Worm (Caenorhabditis elegans) whole organism, L2 larva: ENCODE measurements around the gene dpy-6.
A peak's percentile ranks its signal among the peaks of the same experiment; 100 is the strongest.

Experiments
- C34F6.9 ChIP-seq: fragments of 150-350 bp; optimal IDR thresholded peaks from 2 replicates; lab custom pipeline; 2014; ENCODE audit warnings: missing biosample characterization, missing genetic modification characterization
- F13H6.1 ChIP-seq: sonication (generic microtip); optimal IDR thresholded peaks from 2 replicates; lab custom pipeline; 2016; ENCODE audit warnings: missing genetic modification characterization, missing compliant biosample characterization
- Y55F3AM.14 ChIP-seq: fragments of 200-800 bp; sonication (Bioruptor generic); optimal IDR thresholded peaks from 2 replicates; lab custom pipeline; 2018; ENCODE audit warnings: mild to moderate bottlenecking, missing genetic modification characterization, missing compliant biosample characterization
- alr-1 ChIP-seq: fragments of 150-350 bp; optimal IDR thresholded peaks from 2 replicates; lab custom pipeline; 2014; ENCODE audit warnings: missing biosample characterization, missing genetic modification characterization
- ama-1 ChIP-seq: fragments of 150-350 bp; optimal IDR thresholded peaks from 2 replicates; lab custom pipeline; 2018; ENCODE audit warnings: inconsistent platforms
- blmp-1 ChIP-seq: sonication (generic microtip); optimal IDR thresholded peaks from 2 replicates; lab custom pipeline; 2017; ENCODE audit warnings: missing genetic modification characterization, mild to moderate bottlenecking, missing compliant biosample characterization, antibody characterized with exemption, moderate library complexity; ENCODE audit not compliant: insufficient read depth
- crh-2 ChIP-seq: sonication (generic microtip); optimal IDR thresholded peaks from 2 replicates; lab custom pipeline; 2017; ENCODE audit warnings: missing biosample characterization, missing genetic modification characterization
- dmd-4 ChIP-seq: sonication (generic microtip); optimal IDR thresholded peaks from 2 replicates; lab custom pipeline; 2017; ENCODE audit warnings: missing biosample characterization, missing genetic modification characterization
- elt-1 ChIP-seq: fragments of 150-350 bp; optimal IDR thresholded peaks from 2 replicates; lab custom pipeline; 2014; ENCODE audit warnings: missing biosample characterization, missing genetic modification characterization
- elt-3 ChIP-seq: sonication (generic microtip); optimal IDR thresholded peaks from 2 replicates; lab custom pipeline; 2017; ENCODE audit warnings: missing biosample characterization, missing genetic modification characterization
- fos-1 ChIP-seq: fragments of 150-350 bp; optimal IDR thresholded peaks from 2 replicates; lab custom pipeline; 2014; ENCODE audit warnings: missing biosample characterization, missing genetic modification characterization
- lin-13 ChIP-seq: fragments of 150-350 bp; optimal IDR thresholded peaks from 2 replicates; lab custom pipeline; 2014; ENCODE audit warnings: missing biosample characterization, missing genetic modification reagents, missing genetic modification characterization
- lin-39 ChIP-seq: fragments of 150-350 bp; optimal IDR thresholded peaks from 2 replicates; lab custom pipeline; 2014; ENCODE audit warnings: missing biosample characterization, missing genetic modification reagents, missing genetic modification characterization
- lsy-2 ChIP-seq, 2 experiments: fragments of 150-350 bp in 1 of 2; sonication (generic microtip) in 1 of 2; optimal IDR thresholded peaks; 2 replicates each; lab custom pipeline; 2014 to 2017; ENCODE audit warnings: missing biosample characterization in 2 of 2, missing genetic modification characterization in 2 of 2
- mbf-1 ChIP-seq: sonication (generic microtip); optimal IDR thresholded peaks from 2 replicates; lab custom pipeline; 2017; ENCODE audit warnings: missing biosample characterization, missing genetic modification characterization
- nhr-12 ChIP-seq: fragments of 150-350 bp; optimal IDR thresholded peaks from 2 replicates; lab custom pipeline; 2014; ENCODE audit warnings: missing biosample characterization, missing genetic modification characterization
- nhr-129 ChIP-seq: fragments of 150-350 bp; optimal IDR thresholded peaks from 2 replicates; lab custom pipeline; 2014; ENCODE audit warnings: missing biosample characterization, missing genetic modification characterization
- nhr-21 ChIP-seq: fragments of 150-350 bp; optimal IDR thresholded peaks from 2 replicates; lab custom pipeline; 2014; ENCODE audit warnings: missing biosample characterization, missing genetic modification characterization
- nhr-23 ChIP-seq: fragments of 150-350 bp; optimal IDR thresholded peaks from 2 replicates; lab custom pipeline; 2014; ENCODE audit warnings: missing biosample characterization, missing genetic modification reagents, missing genetic modification characterization
- nhr-237 ChIP-seq: fragments of 150-350 bp; optimal IDR thresholded peaks from 2 replicates; lab custom pipeline; 2014; ENCODE audit warnings: missing biosample characterization, missing genetic modification characterization
- nhr-25 ChIP-seq: fragments of 150-350 bp; sonication (generic microtip); optimal IDR thresholded peaks from 3 replicates; lab custom pipeline; 2014; ENCODE audit warnings: missing biosample characterization, missing genetic modification characterization
- nhr-77 ChIP-seq: fragments of 150-350 bp; optimal IDR thresholded peaks from 2 replicates; lab custom pipeline; 2014; ENCODE audit warnings: missing biosample characterization, missing genetic modification characterization
- peb-1 ChIP-seq: fragments of 150-350 bp; optimal IDR thresholded peaks from 2 replicates; lab custom pipeline; 2014; ENCODE audit warnings: missing biosample characterization, missing genetic modification characterization
- sem-4 ChIP-seq: fragments of 150-350 bp; optimal IDR thresholded peaks from 2 replicates; lab custom pipeline; 2014; ENCODE audit warnings: missing biosample characterization, missing genetic modification reagents, missing genetic modification characterization
- sma-9 ChIP-seq, 2 experiments: fragments of 150-350 bp in 1 of 2; sonication (generic microtip) in 1 of 2; optimal IDR thresholded peaks; 2 replicates each; lab custom pipeline; 2014 to 2016; ENCODE audit warnings: missing genetic modification characterization in 2 of 2, mild to moderate bottlenecking in 1 of 2, missing biosample characterization in 1 of 2, missing compliant biosample characterization in 1 of 2, missing genetic modification reagents in 1 of 2, moderate library complexity in 1 of 2
- unc-39 ChIP-seq: fragments of 150-350 bp; optimal IDR thresholded peaks from 2 replicates; lab custom pipeline; 2014; ENCODE audit warnings: missing biosample characterization, missing genetic modification characterization
- unc-55 ChIP-seq: fragments of 150-350 bp; sonication (generic microtip); optimal IDR thresholded peaks from 3 replicates; lab custom pipeline; 2014; ENCODE audit warnings: missing biosample characterization, missing genetic modification reagents, missing genetic modification characterization
- unc-62 ChIP-seq: fragments of 150-350 bp; optimal IDR thresholded peaks from 2 replicates; lab custom pipeline; 2014; ENCODE audit warnings: missing biosample characterization, missing genetic modification reagents, missing genetic modification characterization
- ztf-1 ChIP-seq: fragments of 200-800 bp; sonication (Bioruptor generic); conservative IDR thresholded peaks from 2 replicates; pipeline ENCODE4 v1.3.6; 2022; ENCODE audit warnings: missing genetic modification characterization, missing compliant biosample characterization
- ztf-4 ChIP-seq: fragments of 150-350 bp; optimal IDR thresholded peaks from 2 replicates; lab custom pipeline; 2014; ENCODE audit warnings: missing biosample characterization, missing genetic modification characterization

Gene dpy-6

DNA sequence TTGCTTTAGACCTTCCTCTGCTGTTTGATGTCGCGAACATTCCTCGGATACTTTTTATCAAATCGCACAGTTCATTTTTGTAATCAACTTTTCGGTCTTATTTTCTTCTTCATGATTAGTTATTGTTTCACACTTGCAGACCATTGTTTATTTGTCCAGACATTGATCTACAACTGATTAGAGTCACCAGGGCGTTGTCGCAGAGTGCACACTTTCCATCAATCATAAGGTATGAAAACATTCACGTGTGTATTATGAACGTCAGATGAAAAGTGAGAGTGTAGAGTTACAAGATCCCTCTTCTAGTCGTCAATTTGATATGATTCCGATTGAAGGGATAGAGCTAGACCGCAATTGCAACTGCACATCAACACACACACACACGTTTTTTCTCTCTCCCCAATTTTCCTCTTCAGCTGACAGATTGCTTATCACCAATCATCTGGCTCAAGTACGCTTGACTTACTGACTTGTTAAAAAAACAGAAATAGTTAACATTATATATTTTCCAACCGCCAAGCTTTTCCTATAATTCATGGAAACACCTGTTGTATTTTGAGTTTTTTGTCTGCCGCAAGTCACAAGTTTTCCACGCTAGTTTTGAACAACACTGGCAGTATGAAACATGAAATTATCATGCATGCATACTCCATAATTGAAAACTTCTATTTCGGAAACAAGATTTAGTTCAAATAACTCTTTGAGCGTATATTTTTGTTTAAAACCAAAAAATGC lies 15.3 kb downstream of the dpy-6 start:
- peak; percentile 51 for TF ChIP-seq sma-9 (GFP tag; optimal IDR thresholded peaks at IDR 0.05; lab: Kevin White, UChicago)
- no peak for TF ChIP-seq sma-9 (tag; optimal IDR thresholded peaks at IDR 0.05; lab: Kevin White, UChicago)
- no peak for TF ChIP-seq nhr-77 (tag; lab: Kevin White, UChicago)
- TF ChIP-seq nhr-129: peak; percentile 32
- peak; percentile 20 for TF ChIP-seq F13H6.1 (tag; lab: Kevin White, UChicago)

DNA sequence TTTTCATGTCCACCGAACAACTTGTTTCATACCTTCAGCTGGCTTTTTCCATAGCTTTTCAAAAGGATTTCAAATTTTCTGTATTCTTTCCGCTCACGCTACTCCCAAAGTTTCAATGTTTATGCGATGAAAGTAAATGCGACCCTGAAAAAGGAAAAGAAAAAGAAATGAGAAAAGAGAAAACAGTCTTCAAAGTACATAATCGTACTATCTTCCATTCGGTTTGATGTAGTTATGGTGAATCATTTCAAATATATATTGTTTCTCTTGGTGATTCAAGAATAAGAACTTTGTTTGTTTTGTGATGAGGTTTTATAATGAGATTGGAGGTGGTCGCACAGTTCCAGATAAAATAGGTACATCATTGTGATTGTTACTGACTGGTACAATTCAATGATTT lies 16.7 kb downstream of the dpy-6 start:
- TF ChIP-seq alr-1 (tag; lab: Kevin White, UChicago) (no peak), blmp-1 (tag; lab: Kevin White, UChicago) (peak; percentile 37), nhr-12 (tag; lab: Kevin White, UChicago) (no peak)

DNA sequence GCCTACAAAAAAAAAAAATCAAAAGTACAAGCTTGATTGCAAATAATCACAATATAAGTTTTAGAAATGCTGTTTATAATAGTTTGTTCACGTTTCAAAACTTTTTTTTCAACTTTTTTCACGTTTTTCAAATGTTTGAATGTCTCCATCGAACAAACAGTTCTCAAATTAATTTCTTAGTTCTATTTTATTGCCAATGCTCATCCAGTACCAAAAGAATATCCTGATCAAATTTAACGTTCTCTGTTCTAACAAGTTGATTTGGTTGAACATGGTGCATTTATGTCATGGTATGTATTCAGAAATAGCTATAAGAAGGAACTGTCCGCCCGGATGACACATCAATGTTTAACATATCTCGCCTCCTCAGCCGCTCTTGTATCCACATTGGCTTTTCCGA lies 23.1 kb downstream of the dpy-6 start, which contains the start of gene kin-9:
kin-9 (plus strand) TSS at position 301 of the 400 bp plus-strand sequence.
- TF ChIP-seq ama-1 (lab: Kevin White, UChicago): no peak
- TF ChIP-seq ztf-4: no peak
- no peak for TF ChIP-seq unc-39 (tag; lab: Kevin White, UChicago)

DNA sequence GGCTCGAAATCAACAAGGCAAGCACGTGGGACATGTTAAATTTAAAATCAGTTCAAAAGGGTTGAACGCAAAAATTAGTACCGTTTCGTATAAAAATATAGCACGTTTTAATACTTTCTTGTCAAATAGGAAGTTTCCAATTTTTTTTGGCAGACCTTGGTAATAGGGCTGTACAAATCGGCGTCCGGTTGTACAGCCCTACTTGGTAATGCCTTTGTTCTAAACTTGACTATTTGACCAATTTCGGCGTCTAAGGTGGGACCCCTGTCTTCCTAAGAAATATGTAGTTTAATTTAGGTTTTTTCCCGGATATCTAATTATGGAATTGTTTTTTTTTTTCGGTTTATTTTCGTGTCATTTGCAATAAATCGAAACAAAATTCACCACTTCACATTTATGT lies 25.9 kb downstream of the dpy-6 start:
- no peak for TF ChIP-seq sem-4
- no peak for TF ChIP-seq sma-9 (GFP tag; optimal IDR thresholded peaks at IDR 0.05; lab: Kevin White, UChicago)
- no peak for TF ChIP-seq sma-9 (tag; optimal IDR thresholded peaks at IDR 0.05; lab: Kevin White, UChicago)
- no peak for TF ChIP-seq alr-1 (tag; lab: Kevin White, UChicago)
- TF ChIP-seq nhr-77 (tag; lab: Kevin White, UChicago): no peak
- TF ChIP-seq fos-1 (tag; lab: Kevin White, UChicago): no peak
- TF ChIP-seq nhr-237 (tag; lab: Kevin White, UChicago): no peak
- TF ChIP-seq ztf-1 (GFP tag; lab: Robert Waterston, UW): no peak
- TF ChIP-seq elt-1 (tag; lab: Kevin White, UChicago): no peak
- TF ChIP-seq nhr-129: no peak
- no peak for TF ChIP-seq lin-39 (tag; lab: Kevin White, UChicago)
- TF ChIP-seq nhr-21 (tag; lab: Kevin White, UChicago): no peak
- no peak for TF ChIP-seq lin-13 (GFP tag; lab: Kevin White, UChicago)
- TF ChIP-seq dmd-4: no peak
- no peak for TF ChIP-seq unc-55 (GFP tag; lab: Kevin White, UChicago)
- no peak for TF ChIP-seq mbf-1 (tag; lab: Kevin White, UChicago)
- no peak for TF ChIP-seq crh-2 (tag; lab: Kevin White, UChicago)
- no peak for TF ChIP-seq lsy-2 (tag; optimal IDR thresholded peaks at IDR 0.05; lab: Kevin White, UChicago)
- TF ChIP-seq blmp-1 (tag; lab: Kevin White, UChicago): no peak
- TF ChIP-seq nhr-23 (tag; lab: Kevin White, UChicago): no peak

DNA sequence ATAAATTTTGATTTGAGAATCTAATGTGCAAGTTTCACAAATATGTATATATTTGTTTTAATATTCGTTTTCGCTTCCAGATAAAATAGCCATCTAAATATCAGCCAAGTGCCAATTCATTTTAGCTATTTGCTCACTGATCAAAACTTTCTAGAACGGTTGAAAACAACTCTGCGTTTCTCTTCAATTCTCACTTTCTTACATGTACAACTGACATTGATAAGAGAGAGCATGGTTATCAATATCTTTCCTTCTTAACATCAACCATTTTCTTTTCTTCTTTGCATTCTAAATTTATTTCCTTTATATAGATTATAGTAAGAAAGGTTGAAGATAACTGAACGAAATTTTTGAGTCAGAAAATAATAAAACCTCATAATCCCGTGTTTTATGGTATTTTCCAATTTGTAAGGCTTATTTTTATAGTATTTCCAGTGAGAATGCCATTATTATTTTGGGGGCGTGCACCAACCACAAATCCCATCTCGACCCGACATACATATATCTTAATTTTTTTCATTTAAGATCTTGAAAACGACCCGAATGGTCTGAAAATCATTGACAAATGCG lies 27.0 kb downstream of the dpy-6 start, which contains the start of gene F08F1.3:
F08F1.3 (plus strand) TSS at position 520 of the 570 bp plus-strand sequence.
- TF ChIP-seq unc-62 (GFP tag; lab: Kevin White, UChicago): no peak
- TF ChIP-seq dmd-4: no peak
- peak; percentile 42 for TF ChIP-seq fos-1 (tag; lab: Kevin White, UChicago)
- TF ChIP-seq elt-3: no peak

DNA sequence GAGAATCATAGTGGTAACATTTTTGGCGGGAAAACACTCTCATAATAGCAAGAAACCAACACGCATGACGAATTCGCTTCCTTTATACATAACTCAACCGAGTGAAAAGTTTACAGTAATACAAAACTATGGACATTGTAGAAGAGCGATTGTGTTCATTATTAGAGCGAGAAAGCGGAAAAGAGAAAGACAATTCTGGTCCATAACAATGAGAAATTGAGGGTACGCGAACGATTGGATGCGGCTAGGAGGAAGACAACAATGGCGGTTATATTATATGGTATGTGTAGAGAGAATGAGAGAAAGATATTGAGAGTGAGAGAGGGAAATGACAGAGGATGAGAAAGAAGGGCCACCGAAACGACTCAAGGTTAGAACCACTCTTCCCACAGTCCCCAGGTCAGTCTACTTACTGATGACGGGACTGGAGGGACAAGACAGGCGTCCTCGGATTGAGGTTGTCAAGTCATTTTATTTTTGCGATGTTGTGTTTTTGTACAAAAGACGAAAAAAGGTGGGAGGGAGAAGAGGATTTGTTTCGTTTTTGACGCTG lies 29.2 kb downstream of the dpy-6 start:
- TF ChIP-seq lin-39 (tag; lab: Kevin White, UChicago): no peak
- no peak for TF ChIP-seq C34F6.9 (tag; lab: Kevin White, UChicago)
- no peak for TF ChIP-seq nhr-25 (tag; lab: Kevin White, UChicago)
- no peak for TF ChIP-seq peb-1
- no peak for TF ChIP-seq nhr-12 (tag; lab: Kevin White, UChicago)
- no peak for TF ChIP-seq Y55F3AM.14 (GFP tag; lab: Kevin White, UChicago)
